Fruit fly (Drosophila melanogaster): Measurements from ENCODE around the gene TwdlY.

The TwdlY gene

dm6 chrX:16750712-16751578, 16.2 kb downstream of the TwdlY start (continued):
- TF ChIP-seq fu2 (GFP tag; optimal IDR thresholded peaks at IDR 0.05) = no peak
- TF ChIP-seq Ets65A (GFP tag) = peak; percentile 90
- peak; percentile 11; the same call in 1 of the 3 replicates for TF ChIP-seq B-H1 (GFP tag; IDR thresholded peaks at IDR 0.05)
- peak; percentile 79; the same call in 1 of the 3 replicates for TF ChIP-seq so (GFP tag; IDR thresholded peaks at IDR 0.05)
- TF ChIP-seq Pdp1 (GFP tag; optimal IDR thresholded peaks at IDR 0.05) = peak; percentile 12 to 33
- TF ChIP-seq CG10147 (GFP tag; optimal IDR thresholded peaks at IDR 0.05) = peak; percentile 81
- peak; percentile 80 for TF ChIP-seq CG15601 (tag; optimal IDR thresholded peaks at IDR 0.05)
- no peak for TF ChIP-seq klu (GFP tag; IDR thresholded peaks at IDR 0.05)
- no peak for TF ChIP-seq CG13123 (GFP tag; optimal IDR thresholded peaks at IDR 0.05)
- TF ChIP-seq en (GFP tag; optimal IDR thresholded peaks at IDR 0.05) = no peak
- peak; percentile 59 for TF ChIP-seq org-1 (GFP tag; optimal IDR thresholded peaks at IDR 0.05)
- TF ChIP-seq CG12744 (GFP tag; optimal IDR thresholded peaks at IDR 0.05) = peak; percentile 5
- no peak for TF ChIP-seq CG1647 (GFP tag; optimal IDR thresholded peaks at IDR 0.05)
- TF ChIP-seq CG9609 (GFP tag; optimal IDR thresholded peaks at IDR 0.05) = no peak
- TF ChIP-seq NC2α (GFP tag; optimal IDR thresholded peaks at IDR 0.05) = no peak
- no peak for TF ChIP-seq gt (GFP tag; IDR thresholded peaks at IDR 0.05)
- no peak for TF ChIP-seq ato (GFP tag; IDR thresholded peaks at IDR 0.05; ENCODE audit: partially characterized antibody)
- no peak for TF ChIP-seq zf30C (GFP tag; optimal IDR thresholded peaks at IDR 0.05)
- TF ChIP-seq Dip2 (GFP tag; IDR thresholded peaks at IDR 0.05) = no peak
- peak; percentile 71 for TF ChIP-seq CG17359 (tag; optimal IDR thresholded peaks at IDR 0.05)
- TF ChIP-seq cas (GFP tag; IDR thresholded peaks at IDR 0.05) = no peak
- no peak for TF ChIP-seq al (GFP tag; IDR thresholded peaks at IDR 0.05)
- TF ChIP-seq Fer3 (tag; optimal IDR thresholded peaks at IDR 0.05) = peak; percentile 64
- TF ChIP-seq Tbp (GFP tag; optimal IDR thresholded peaks at IDR 0.05) = no peak
- TF ChIP-seq jumu (GFP tag; optimal IDR thresholded peaks at IDR 0.05) = no peak
- TF ChIP-seq Ada2b (GFP tag; IDR thresholded peaks at IDR 0.05) = no peak
- peak; percentile 7 for TF ChIP-seq pum (GFP tag; optimal IDR thresholded peaks at IDR 0.05)
- TF ChIP-seq Elba2 (GFP tag; optimal IDR thresholded peaks at IDR 0.05) = no peak
- peak; percentile 80 for TF ChIP-seq D19A (tag; optimal IDR thresholded peaks at IDR 0.05)
- peak; percentile 58 for TF ChIP-seq Nf-YB (GFP tag; optimal IDR thresholded peaks at IDR 0.05)
- no peak for TF ChIP-seq Doc3 (GFP tag; IDR thresholded peaks at IDR 0.05; ENCODE audit: partially characterized antibody)
- no peak for TF ChIP-seq CG9797 (GFP tag; optimal IDR thresholded peaks at IDR 0.05)
- no peak for TF ChIP-seq sisA (GFP tag; IDR thresholded peaks at IDR 0.05)
- TF ChIP-seq CG33213 (GFP tag; optimal IDR thresholded peaks at IDR 0.05) = no peak
- TF ChIP-seq CG18764 (GFP tag; optimal IDR thresholded peaks at IDR 0.05) = no peak
- TF ChIP-seq Neu2 (GFP tag; optimal IDR thresholded peaks at IDR 0.05; ENCODE audit: borderline replicate concordance) = no peak
- no peak for TF ChIP-seq Nf-YA (GFP tag; IDR thresholded peaks at IDR 0.05)
- no peak for TF ChIP-seq sc (optimal IDR thresholded peaks at IDR 0.05)
- TF ChIP-seq sc (GFP tag; optimal IDR thresholded peaks at IDR 0.05) = peak; percentile 61
- peak; percentile 88 for TF ChIP-seq sens (GFP tag)
- TF ChIP-seq pnt (GFP tag; optimal IDR thresholded peaks at IDR 0.05) = no peak
- TF ChIP-seq CG8281 (tag; optimal IDR thresholded peaks at IDR 0.05) = peak; percentile 45
- TF ChIP-seq rib (GFP tag; IDR thresholded peaks at IDR 0.05) = no peak
- TF ChIP-seq cg (GFP tag; optimal IDR thresholded peaks at IDR 0.05) = peak; percentile 80
- TF ChIP-seq nmo (GFP tag; optimal IDR thresholded peaks at IDR 0.05) = peak; percentile 82
- peak; percentile 58 for TF ChIP-seq CG8290 (GFP tag; optimal IDR thresholded peaks at IDR 0.05)
- TF ChIP-seq CG8290 (tag; optimal IDR thresholded peaks at IDR 0.05) = peak in 1 of 2 experiments; percentile 36
- no peak for TF ChIP-seq lov (optimal IDR thresholded peaks at IDR 0.05)
- TF ChIP-seq lov (GFP tag; IDR thresholded peaks at IDR 0.05) = 0 out of 3 replicates have a peak, but pooled peaks have one; percentile 27
- TF ChIP-seq CG1602 (GFP tag; optimal IDR thresholded peaks at IDR 0.05) = peak; percentile 29
- TF ChIP-seq CG10366 (GFP tag; IDR thresholded peaks at IDR 0.05) = peak; percentile 39

Data from whole organism, embryonic.